Fruit fly (Drosophila melanogaster): ENCODE results near the gene CG4440.
A peak's percentile ranks its signal among the peaks of the same experiment; 100 is the strongest.

Gene CG4440

DNA sequence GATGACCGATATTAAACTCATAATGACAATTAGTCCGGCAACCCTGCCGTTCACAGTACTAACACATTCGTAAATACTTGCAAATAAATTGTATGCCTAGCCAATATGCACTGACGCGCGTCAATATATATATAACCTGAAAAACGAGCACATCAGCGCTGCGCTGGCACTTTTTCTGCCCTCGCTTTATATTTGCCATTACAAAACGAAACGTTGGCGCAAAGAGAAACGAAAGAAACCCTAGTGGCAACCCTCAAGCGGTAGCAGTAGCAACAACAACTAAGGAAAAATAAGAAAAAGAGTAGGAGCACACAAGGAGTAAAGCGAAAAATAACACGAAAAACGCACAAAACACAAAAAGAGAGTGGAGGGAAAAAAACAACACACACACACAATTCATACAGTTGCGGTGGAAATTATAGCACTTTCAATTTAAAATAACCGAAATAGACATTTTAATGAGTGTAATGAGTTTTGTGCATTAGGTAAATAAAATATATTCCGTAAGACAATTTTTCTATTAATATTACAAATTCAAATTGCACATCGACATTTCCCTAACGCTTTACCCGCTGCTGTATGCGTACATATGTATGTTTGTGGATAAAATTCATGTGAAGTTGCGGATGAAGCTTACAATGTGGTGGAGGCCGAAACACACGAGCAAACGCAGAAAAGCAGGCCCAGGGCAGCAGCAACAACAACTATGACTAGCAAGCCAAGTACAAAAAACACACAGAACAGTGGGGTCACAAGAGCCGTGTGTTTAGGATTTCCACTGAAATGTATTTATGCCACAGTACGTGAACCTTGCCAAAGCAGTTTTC, 21.2 kb downstream of the CG4440 start (continued):
- peak; percentile 98 for TF ChIP-seq CG1647 (GFP tag; optimal IDR thresholded peaks at IDR 0.05)
- TF ChIP-seq Dbx (GFP tag; IDR thresholded peaks at IDR 0.05), result peak; percentile 99
- peak; percentile 98 for TF ChIP-seq CG3407 (GFP tag; optimal IDR thresholded peaks at IDR 0.05)
- TF ChIP-seq dmrt11E (tag; optimal IDR thresholded peaks at IDR 0.05), result peak; percentile 99
- TF ChIP-seq zfh2 (GFP tag; optimal IDR thresholded peaks at IDR 0.05), result peak; percentile 96
- peak; percentile 95 for TF ChIP-seq aop (GFP tag; IDR thresholded peaks at IDR 0.05)
- TF ChIP-seq CG13624 (GFP tag; optimal IDR thresholded peaks at IDR 0.05), result peak; percentile 99
- peak; percentile 100 for TF ChIP-seq lab (GFP tag; optimal IDR thresholded peaks at IDR 0.05)
- peak; percentile 99 for TF ChIP-seq Hmr (GFP tag; optimal IDR thresholded peaks at IDR 0.05)
- TF ChIP-seq CG10543 (GFP tag; optimal IDR thresholded peaks at IDR 0.05), result peak; percentile 99
- TF ChIP-seq Sry-δ (GFP tag; optimal IDR thresholded peaks at IDR 0.05), result peak; percentile 67
- TF ChIP-seq crc (GFP tag; optimal IDR thresholded peaks at IDR 0.05), result peak; percentile 98
- TF ChIP-seq Doc3 (GFP tag; IDR thresholded peaks at IDR 0.05; ENCODE audit: partially characterized antibody), result no peak
- TF ChIP-seq tin (GFP tag; optimal IDR thresholded peaks at IDR 0.05), result peak; percentile 99
- peak; percentile 98 for TF ChIP-seq CG4328 (GFP tag; optimal IDR thresholded peaks at IDR 0.05)
- peak; percentile 98 for TF ChIP-seq CG16779 (GFP tag; IDR thresholded peaks at IDR 0.05)
- TF ChIP-seq row (GFP tag; IDR thresholded peaks at IDR 0.05), result peak; percentile 100
- peak; percentile 99 for TF ChIP-seq Fer3 (tag; optimal IDR thresholded peaks at IDR 0.05)
- TF ChIP-seq Drgx (GFP tag; IDR thresholded peaks at IDR 0.05), result peak; percentile 99
- TF ChIP-seq CG11085 (GFP tag; IDR thresholded peaks at IDR 0.05), result peak; percentile 97
- TF ChIP-seq twi (tag; optimal IDR thresholded peaks at IDR 0.05), result peak; percentile 97
- TF ChIP-seq yki (optimal IDR thresholded peaks at IDR 0.05), result peak; percentile 66
- TF ChIP-seq kah (GFP tag; optimal IDR thresholded peaks at IDR 0.05), result peak; percentile 97
- TF ChIP-seq ERR (GFP tag; optimal IDR thresholded peaks at IDR 0.05), result peak; percentile 97
- peak; percentile 99 for TF ChIP-seq Sox100B (GFP tag; optimal IDR thresholded peaks at IDR 0.05)
- peak; percentile 97 for TF ChIP-seq CG33213 (GFP tag; optimal IDR thresholded peaks at IDR 0.05)
- peak in 1 of 2 experiments; percentile 99 for TF ChIP-seq Eip74EF (GFP tag; optimal IDR thresholded peaks at IDR 0.05)
- TF ChIP-seq CG2889 (GFP tag; IDR thresholded peaks at IDR 0.05), result peak; percentile 98
- no peak for TF ChIP-seq vnd (GFP tag; IDR thresholded peaks at IDR 0.05; ENCODE audit: partially characterized antibody)
- peak; percentile 91 for TF ChIP-seq Bdp1 (GFP tag; optimal IDR thresholded peaks at IDR 0.05)
- peak; percentile 99 for TF ChIP-seq bcd (GFP tag; optimal IDR thresholded peaks at IDR 0.05)
- no peak for TF ChIP-seq br (optimal IDR thresholded peaks at IDR 0.05)
- TF ChIP-seq salm (tag; optimal IDR thresholded peaks at IDR 0.05), result peak; percentile 99
- peak; percentile 99 for TF ChIP-seq CoRest (tag; optimal IDR thresholded peaks at IDR 0.05)
- TF ChIP-seq gem (tag; optimal IDR thresholded peaks at IDR 0.05), result peak; percentile 100
- TF ChIP-seq zfh1 (GFP tag; IDR thresholded peaks at IDR 0.05), result peak; percentile 99
- peak; percentile 97 to 99 for TF ChIP-seq bsh (GFP tag; optimal IDR thresholded peaks at IDR 0.05)
- peak; percentile 97 for TF ChIP-seq CG14667 (GFP tag; IDR thresholded peaks at IDR 0.05)
- TF ChIP-seq corto (GFP tag; optimal IDR thresholded peaks at IDR 0.05), result peak; percentile 94
- peak; percentile 98 for TF ChIP-seq ase (GFP tag; IDR thresholded peaks at IDR 0.05)
- peak; percentile 55 for TF ChIP-seq pfk (GFP tag; optimal IDR thresholded peaks at IDR 0.05)
- peak; percentile 99 for TF ChIP-seq CG17359 (tag; optimal IDR thresholded peaks at IDR 0.05)
- peak; percentile 98 for TF ChIP-seq Hr3 (GFP tag; optimal IDR thresholded peaks at IDR 0.05)
- peak; percentile 85 for TF ChIP-seq cg (GFP tag; optimal IDR thresholded peaks at IDR 0.05)
- peak; percentile 95 for TF ChIP-seq NC2α (GFP tag; optimal IDR thresholded peaks at IDR 0.05)
- TF ChIP-seq CG1024 (GFP tag; IDR thresholded peaks at IDR 0.05), result peak; percentile 97
- peak; percentile 98 for TF ChIP-seq Abd-B (GFP tag; optimal IDR thresholded peaks at IDR 0.05)
- peak; percentile 97 for TF ChIP-seq CG6272 (GFP tag; IDR thresholded peaks at IDR 0.05)
- peak; percentile 84 for TF ChIP-seq CG4360 (GFP tag; IDR thresholded peaks at IDR 0.05)
